Worm (Caenorhabditis elegans): ENCODE data around the gene irld-40.

DNA sequence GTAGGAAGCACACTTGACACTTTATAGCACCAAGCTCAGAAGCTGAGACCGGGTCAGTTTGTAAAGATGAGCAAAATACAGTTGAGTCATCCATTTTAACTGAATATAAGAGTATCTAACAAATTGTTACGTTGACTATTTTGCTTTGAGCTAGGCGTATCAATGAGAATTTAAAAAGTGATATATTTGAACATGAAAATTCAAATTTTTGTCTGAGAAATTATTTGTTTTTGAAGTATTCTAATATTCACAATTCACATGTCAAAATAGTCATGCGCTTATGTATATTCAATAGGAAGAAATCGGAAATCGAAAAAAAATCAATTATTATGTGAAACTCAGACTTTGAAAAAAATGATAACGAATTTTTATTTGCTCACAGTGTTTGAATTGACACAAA is 38.0 kb upstream of the irld-40 start, which contains the start of gene nhr-110:
- TF ChIP-seq pha-2 (tag; optimal IDR thresholded peaks at IDR 0.05) (no peak), nfya-1 (tag; optimal IDR thresholded peaks at IDR 0.05) (no peak), unc-42 (tag; optimal IDR thresholded peaks at IDR 0.05) (no peak), mec-3 (tag; optimal IDR thresholded peaks at IDR 0.05; ENCODE audit: borderline replicate concordance) (no peak), nhr-11 (tag; optimal IDR thresholded peaks at IDR 0.05) (no peak)
